Fruit fly (Drosophila melanogaster) whole organism, embryonic: ENCODE measurements around the gene MESR6.

Experiments
- Asciz ChIP-seq: fragments of 200-800 bp; sonication (Bioruptor generic); optimal IDR thresholded peaks from 2 replicates; lab custom pipeline; 2017; ENCODE audit warnings: missing biosample characterization, mild to moderate bottlenecking, missing genetic modification characterization, missing genetic modification reagents
- Awh ChIP-seq: fragments of 200-800 bp; sonication (Bioruptor generic); IDR thresholded peaks from 2 replicates; pipeline ENCODE4, ENCODE4 v1.3.6; 2022; ENCODE audit warnings: missing biosample characterization, missing genetic modification characterization
- Bteb2 ChIP-seq: fragments of 200-800 bp; sonication (Bioruptor generic); optimal IDR thresholded peaks from 2 replicates; lab custom pipeline; 2016; ENCODE audit warnings: missing biosample characterization, missing genetic modification characterization
- CG11085 ChIP-seq: fragments of 200-800 bp; sonication (Bioruptor generic); IDR thresholded peaks from 2 replicates; pipeline ENCODE4 v1.3.6; 2022; ENCODE audit warnings: missing biosample characterization, missing genetic modification characterization
- CG11504 ChIP-seq: fragments of 200-800 bp; sonication (Bioruptor generic); optimal IDR thresholded peaks from 3 replicates; lab custom pipeline; 2019; ENCODE audit warnings: missing biosample characterization, mild to moderate bottlenecking, missing genetic modification characterization, moderate library complexity
- CG11695 ChIP-seq: fragments of 200-800 bp; sonication (Bioruptor generic); IDR thresholded peaks from 3 replicates; pipeline ENCODE4 v1.3.6; 2022; ENCODE audit warnings: missing biosample characterization, missing genetic modification characterization
- CG11723 ChIP-seq: fragments of 200-800 bp; sonication (Bioruptor generic); optimal IDR thresholded peaks from 2 replicates; lab custom pipeline; 2017; ENCODE audit warnings: missing biosample characterization, mild to moderate bottlenecking, missing genetic modification characterization
- CG13287 ChIP-seq: fragments of 200-800 bp; sonication (Bioruptor generic); IDR thresholded peaks from 2 replicates; pipeline ENCODE4 v1.3.6; 2022; ENCODE audit warnings: missing biosample characterization, missing genetic modification characterization; ENCODE audit not compliant: partially characterized antibody
- CG1529 ChIP-seq: fragments of 200-800 bp; sonication (Bioruptor generic); optimal IDR thresholded peaks from 3 replicates; lab custom pipeline; 2018; ENCODE audit warnings: missing biosample characterization, missing genetic modification characterization
- CG17568 ChIP-seq: fragments of 200-800 bp; sonication (Bioruptor generic); optimal IDR thresholded peaks from 2 replicates; lab custom pipeline; 2018; ENCODE audit warnings: missing biosample characterization, mild to moderate bottlenecking, missing genetic modification characterization, moderate library complexity
- CG1792 ChIP-seq: fragments of 200-800 bp; sonication (Bioruptor generic); optimal IDR thresholded peaks from 2 replicates; lab custom pipeline; 2016; ENCODE audit warnings: missing biosample characterization, missing genetic modification characterization
- CG2116 ChIP-seq: fragments of 200-800 bp; sonication (Bioruptor generic); optimal IDR thresholded peaks from 3 replicates; lab custom pipeline; 2018; ENCODE audit warnings: missing biosample characterization, mild to moderate bottlenecking, missing genetic modification characterization
- CG2678 ChIP-seq: fragments of 200-800 bp; sonication (Bioruptor generic); optimal IDR thresholded peaks from 3 replicates; lab custom pipeline; 2019; ENCODE audit warnings: missing biosample characterization, mild to moderate bottlenecking, missing genetic modification characterization, moderate library complexity
- CG3163 ChIP-seq: fragments of 200-800 bp; sonication (Bioruptor generic); optimal IDR thresholded peaks from 3 replicates; lab custom pipeline; 2016; ENCODE audit warnings: missing biosample characterization, missing genetic modification characterization
- CG3726 ChIP-seq: fragments of 200-800 bp; sonication (Bioruptor generic); IDR thresholded peaks from 3 replicates; pipeline ENCODE4, ENCODE4 v1.3.6; 2022; ENCODE audit warnings: missing biosample characterization, missing genetic modification characterization
- CG42726 ChIP-seq: fragments of 200-800 bp; sonication (Bioruptor generic); IDR thresholded peaks from 2 replicates; pipeline ENCODE4 v1.3.6; 2022; ENCODE audit warnings: missing biosample characterization, missing genetic modification characterization; ENCODE audit not compliant: partially characterized antibody
- CG6175 ChIP-seq: fragments of 200-800 bp; sonication (Bioruptor generic); IDR thresholded peaks from 3 replicates; pipeline ENCODE4 v1.3.6; 2022; ENCODE audit warnings: missing biosample characterization, missing genetic modification characterization
- CG6683 ChIP-seq: fragments of 200-800 bp; sonication (Bioruptor generic); optimal IDR thresholded peaks from 2 replicates; lab custom pipeline; 2017; ENCODE audit warnings: missing biosample characterization, mild to moderate bottlenecking, missing genetic modification characterization, missing genetic modification reagents
- CG7357 ChIP-seq: fragments of 200-800 bp; sonication (Bioruptor generic); IDR thresholded peaks from 3 replicates; pipeline ENCODE4 v1.3.6; 2022; ENCODE audit warnings: missing biosample characterization, missing genetic modification characterization
- CG8944 ChIP-seq: fragments of 200-800 bp; sonication (Bioruptor generic); optimal IDR thresholded peaks from 3 replicates; lab custom pipeline; 2016; ENCODE audit warnings: missing biosample characterization, missing genetic modification characterization
- D ChIP-seq, 2 experiments: fragments of 200-800 bp in 1 of 2; fragments of >200 bp in 1 of 2; sonication (Bioruptor generic) in 1 of 2; optimal IDR thresholded peaks; 2 replicates in 1 of 2; 3 replicates in 1 of 2; lab custom pipeline; 2017; ENCODE audit warnings: mild to moderate bottlenecking in 1 of 2, missing biosample characterization in 1 of 2, missing genetic modification characterization in 1 of 2, missing genetic modification reagents in 1 of 2
- Deaf1 ChIP-seq: fragments of 200-800 bp; optimal IDR thresholded peaks from 3 replicates; lab custom pipeline; 2019; ENCODE audit warnings: missing biosample characterization, mild to moderate bottlenecking, missing genetic modification characterization, moderate library complexity
- Dref ChIP-seq: fragments of 200-800 bp; sonication (Bioruptor generic); IDR thresholded peaks from 2 replicates; pipeline ENCODE4 v1.3.6; 2022; ENCODE audit warnings: missing biosample characterization, missing genetic modification characterization
- ERR ChIP-seq: fragments of 200-800 bp; sonication (Bioruptor generic); optimal IDR thresholded peaks from 2 replicates; lab custom pipeline; 2016; ENCODE audit warnings: missing biosample characterization, missing genetic modification characterization
- Ets97D ChIP-seq: fragments of 200-800 bp; sonication (Bioruptor generic); optimal IDR thresholded peaks from 3 replicates; lab custom pipeline; 2016; ENCODE audit warnings: missing biosample characterization, missing genetic modification characterization
- Lim3 ChIP-seq: fragments of 200-800 bp; sonication (Bioruptor generic); IDR thresholded peaks from 2 replicates; pipeline ENCODE4 v1.3.6; 2022; ENCODE audit warnings: missing biosample characterization, missing genetic modification characterization
- Max ChIP-seq: fragments of 200-800 bp; sonication (Bioruptor generic); optimal IDR thresholded peaks from 2 replicates; lab custom pipeline; 2016; ENCODE audit warnings: missing biosample characterization, mild to moderate bottlenecking, missing genetic modification characterization
- NfI ChIP-seq: fragments of 200-800 bp; sonication (Bioruptor generic); optimal IDR thresholded peaks from 3 replicates; lab custom pipeline; 2018; ENCODE audit warnings: missing biosample characterization, mild to moderate bottlenecking, missing genetic modification characterization, moderate library complexity
- Scr ChIP-seq: fragments of 200-800 bp; sonication (Bioruptor generic); IDR thresholded peaks from 2 replicates; pipeline ENCODE4 v1.3.6; 2022; ENCODE audit warnings: missing biosample characterization, missing genetic modification characterization; ENCODE audit not compliant: partially characterized antibody
- caup ChIP-seq: fragments of 200-800 bp; sonication (Bioruptor generic); optimal IDR thresholded peaks from 3 replicates; lab custom pipeline; 2017; ENCODE audit warnings: missing biosample characterization, mild to moderate bottlenecking, missing genetic modification characterization, moderate library complexity; ENCODE audit not compliant: severe bottlenecking
- dati ChIP-seq: fragments of 200-800 bp; sonication (Bioruptor generic); IDR thresholded peaks from 2 replicates; pipeline ENCODE4 v1.3.6; 2022; ENCODE audit warnings: missing biosample characterization, missing genetic modification characterization
- dm ChIP-seq: fragments of 200-800 bp; sonication (Bioruptor generic); optimal IDR thresholded peaks from 3 replicates; lab custom pipeline; 2016; ENCODE audit warnings: missing biosample characterization, missing genetic modification characterization
- ems ChIP-seq: fragments of 200-800 bp; sonication (Bioruptor generic); optimal IDR thresholded peaks from 3 replicates; lab custom pipeline; 2016; ENCODE audit warnings: missing biosample characterization, missing genetic modification characterization
- ewg ChIP-seq: fragments of 200-800 bp; sonication (Bioruptor generic); optimal IDR thresholded peaks from 3 replicates; lab custom pipeline; 2017; ENCODE audit warnings: mild to moderate bottlenecking, missing biosample characterization, missing genetic modification reagents, missing genetic modification characterization
- fd96Cb ChIP-seq: fragments of 200-800 bp; sonication (Bioruptor generic); optimal IDR thresholded peaks from 2 replicates; lab custom pipeline; 2018; ENCODE audit warnings: missing biosample characterization, mild to moderate bottlenecking, missing genetic modification characterization, moderate library complexity
- kah ChIP-seq: fragments of 200-800 bp; sonication (Bioruptor generic); optimal IDR thresholded peaks from 2 replicates; lab custom pipeline; 2018; ENCODE audit warnings: missing biosample characterization, mild to moderate bottlenecking, missing genetic modification characterization
- kay ChIP-seq: fragments of 200-800 bp; sonication (Bioruptor generic); optimal IDR thresholded peaks from 2 replicates; lab custom pipeline; 2016; ENCODE audit warnings: missing biosample characterization, missing genetic modification characterization
- lbe ChIP-seq: fragments of 200-800 bp; sonication (Bioruptor generic); optimal IDR thresholded peaks from 2 replicates; lab custom pipeline; 2016; ENCODE audit warnings: missing biosample characterization, mild to moderate bottlenecking, missing genetic modification characterization
- lola ChIP-seq, 3 experiments: fragments of >200 bp in 2 of 3; fragments of 200-800 bp in 1 of 3; sonication (Bioruptor generic) in 1 of 3; optimal IDR thresholded peaks; 2 replicates each; lab custom pipeline; 2017 to 2019; ENCODE audit warnings: missing biosample characterization in 3 of 3, missing genetic modification characterization in 3 of 3, mild to moderate bottlenecking in 1 of 3, moderate library complexity in 1 of 3
- nerfin-1 ChIP-seq: fragments of 200-800 bp; sonication (Bioruptor generic); optimal IDR thresholded peaks from 3 replicates; lab custom pipeline; 2019; ENCODE audit warnings: missing biosample characterization, mild to moderate bottlenecking, missing genetic modification characterization, moderate library complexity
- nerfin-2 ChIP-seq: fragments of 200-800 bp; sonication (Bioruptor generic); IDR thresholded peaks from 2 replicates; pipeline ENCODE4 v1.3.6; 2022; ENCODE audit warnings: missing biosample characterization, missing genetic modification characterization; ENCODE audit not compliant: partially characterized antibody
- odd ChIP-seq: fragments of 200-800 bp; sonication (Bioruptor generic); optimal IDR thresholded peaks from 2 replicates; lab custom pipeline; 2017; ENCODE audit warnings: missing biosample characterization, mild to moderate bottlenecking, missing genetic modification characterization
- pum ChIP-seq: fragments of 200-800 bp; sonication (Bioruptor generic); optimal IDR thresholded peaks from 2 replicates; lab custom pipeline; 2016; ENCODE audit warnings: missing biosample characterization, missing genetic modification characterization
- sens ChIP-seq: fragments of 200-800 bp; sonication (Bioruptor generic); peaks from one replicate; lab custom pipeline; 2016; ENCODE audit warnings: missing biosample characterization, missing genetic modification characterization
- sima ChIP-seq: fragments of 200-800 bp; sonication (Bioruptor generic); optimal IDR thresholded peaks from 2 replicates; lab custom pipeline; 2016; ENCODE audit warnings: missing biosample characterization, missing genetic modification characterization
- sob ChIP-seq: fragments of 200-800 bp; sonication (Bioruptor generic); IDR thresholded peaks from 2 replicates; pipeline ENCODE4 v1.3.6; 2022; ENCODE audit warnings: missing biosample characterization, missing genetic modification characterization
- ttk ChIP-seq: fragments of 200-800 bp; sonication (Bioruptor generic); IDR thresholded peaks from 2 replicates; pipeline ENCODE4 v2.1.2; 2022; ENCODE audit warnings: missing biosample characterization, missing genetic modification characterization
- unc-4 ChIP-seq: fragments of 200-800 bp; sonication (Bioruptor generic); IDR thresholded peaks from 2 replicates; pipeline ENCODE4 v1.3.6; 2022; ENCODE audit warnings: missing biosample characterization, missing genetic modification characterization; ENCODE audit not compliant: partially characterized antibody

MESR6 gene

dm6 chr3L:19073029-19073908 lies 19.2 kb upstream of the MESR6 start (continued):
- TF ChIP-seq CG7357 (GFP tag; lab: Robert Waterston, UW) (no peak), CG13287 (GFP tag; lab: Robert Waterston, UW) (no peak), kah (no peak), nerfin-1 (tag; lab: Kevin White, UChicago) (peak; percentile 1), ems (GFP tag; lab: Kevin White, UChicago) (no peak), CG1792 (GFP tag; lab: Kevin White, UChicago) (no peak), sima (GFP tag; lab: Kevin White, UChicago) (no peak), Ets97D (GFP tag; lab: Kevin White, UChicago) (no peak), Deaf1 (tag; lab: Kevin White, UChicago) (no peak), D (optimal IDR thresholded peaks at IDR 0.05; lab: Kevin White, UChicago) (no peak), D (GFP tag; optimal IDR thresholded peaks at IDR 0.05; lab: Kevin White, UChicago) (peak; percentile 14), CG1529 (GFP tag; lab: Kevin White, UChicago) (peak; percentile 36), Awh (peak; percentile 71; the same call in 1 of the 2 replicates), Bteb2 (GFP tag; lab: Kevin White, UChicago) (no peak), CG11504 (tag; lab: Kevin White, UChicago) (peak; percentile 6), caup (GFP tag; lab: Kevin White, UChicago) (no peak), CG6175 (no peak), odd (GFP tag; lab: Kevin White, UChicago) (peak; percentile 37), Asciz (GFP tag; lab: Kevin White, UChicago) (peak; percentile 57), CG17568 (GFP tag; lab: Kevin White, UChicago) (no peak), CG3726 (GFP tag; lab: Robert Waterston, UW) (no peak), CG2678 (tag; lab: Kevin White, UChicago) (peak; percentile 23), sob (GFP tag; lab: Robert Waterston, UW) (no peak), CG11723 (GFP tag; lab: Kevin White, UChicago) (peak; percentile 31), pum (GFP tag; lab: Kevin White, UChicago) (no peak), CG2116 (GFP tag; lab: Kevin White, UChicago) (no peak), Scr (GFP tag; lab: Robert Waterston, UW) (no peak), lbe (GFP tag; lab: Kevin White, UChicago) (no peak), unc-4 (GFP tag; lab: Robert Waterston, UW) (no peak), CG6683 (GFP tag; lab: Kevin White, UChicago) (peak; percentile 8), sens (GFP tag; lab: Kevin White, UChicago) (peak; percentile 61), nerfin-2 (GFP tag; lab: Robert Waterston, UW) (no peak), CG3163 (GFP tag; lab: Kevin White, UChicago) (no peak), CG8944 (GFP tag; lab: Kevin White, UChicago) (no peak), ttk (GFP tag; lab: Robert Waterston, UW) (no peak), ERR (no peak), CG11695 (no peak), Max (GFP tag; lab: Kevin White, UChicago) (no peak), kay (GFP tag; lab: Kevin White, UChicago) (peak; percentile 19), fd96Cb (tag; lab: Kevin White, UChicago) (no peak), lola (GFP tag; optimal IDR thresholded peaks at IDR 0.05; lab: Kevin White, UChicago) (no peak), NfI (GFP tag; lab: Kevin White, UChicago) (no peak), dm (no peak), Dref (GFP tag; lab: Robert Waterston, UW) (no peak), Lim3 (GFP tag; lab: Robert Waterston, UW) (no peak), ewg (GFP tag; lab: Kevin White, UChicago) (peak; percentile 37), dati (GFP tag; lab: Robert Waterston, UW) (no peak), CG42726 (GFP tag; lab: Robert Waterston, UW) (no peak), CG11085 (GFP tag; lab: Robert Waterston, UW) (no peak)
